Fruit fly (Drosophila melanogaster): ENCODE measurements around the gene Act88F.

DNA sequence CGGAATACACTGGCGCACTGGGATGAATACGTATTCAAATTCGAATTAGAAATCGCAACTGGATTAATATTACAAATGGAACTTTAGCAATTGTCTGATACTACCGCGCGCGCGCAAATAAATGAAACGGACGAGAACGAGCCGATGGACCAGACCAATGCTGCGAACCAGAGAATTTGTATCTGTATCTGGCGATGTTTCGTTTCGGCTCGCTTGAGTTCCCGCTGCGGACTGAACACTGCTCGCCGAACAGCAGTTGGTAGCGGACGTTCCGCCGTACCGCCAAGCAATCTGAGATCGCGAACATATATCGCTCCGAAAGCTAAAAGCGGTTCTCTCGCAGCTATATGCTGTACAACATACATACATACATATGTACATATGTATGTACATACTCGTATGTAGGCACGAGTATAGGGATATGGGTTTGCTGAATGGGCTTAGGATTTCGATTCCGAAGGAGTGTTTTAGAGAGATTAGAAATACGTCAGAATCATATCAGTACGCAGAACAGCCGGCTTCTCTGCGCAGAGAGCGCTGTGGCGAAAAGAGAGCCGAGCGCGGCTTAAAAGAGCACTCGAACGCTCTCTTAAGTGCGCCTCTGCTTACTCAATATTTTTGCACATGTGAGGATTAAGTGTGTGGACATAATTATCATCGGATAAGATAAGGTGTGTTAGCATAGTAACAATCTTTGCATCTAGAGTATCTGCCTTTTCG lies 36.4 kb downstream of the Act88F start, which contains the start of gene AdamTS-A:
- TF ChIP-seq CG11617 (GFP tag; optimal IDR thresholded peaks at IDR 0.05) (no peak), bab1 (GFP tag; optimal IDR thresholded peaks at IDR 0.05) (no peak), cic (GFP tag; optimal IDR thresholded peaks at IDR 0.05) (no peak), toe (GFP tag; optimal IDR thresholded peaks at IDR 0.05) (no peak), kay (GFP tag; ENCODE audit: borderline replicate concordance) (no peak), CG14711 (tag; optimal IDR thresholded peaks at IDR 0.05) (no peak), CG33017 (tag; optimal IDR thresholded peaks at IDR 0.05) (no peak), cnc (optimal IDR thresholded peaks at IDR 0.05) (no peak), CG5204 (GFP tag; optimal IDR thresholded peaks at IDR 0.05) (no peak), Crg-1 (GFP tag; optimal IDR thresholded peaks at IDR 0.05) (no peak)
